Fruit fly (Drosophila melanogaster) whole organism, embryonic: Measurements from ENCODE around the gene CG33268.
A peak's percentile ranks its signal among the peaks of the same experiment; 100 is the strongest.

ENCODE experiments used
- BEAF-32 ChIP-seq: fragments of 200-800 bp; sonication (Bioruptor generic); optimal IDR thresholded peaks from 3 replicates; lab custom pipeline; 2017; ENCODE audit warnings: missing biosample characterization, missing genetic modification characterization, mild to moderate bottlenecking, moderate library complexity, missing genetic modification reagents
- Bdp1 ChIP-seq: fragments of 200-800 bp; sonication (Bioruptor generic); optimal IDR thresholded peaks from 3 replicates; lab custom pipeline; 2016; ENCODE audit warnings: missing biosample characterization, missing genetic modification characterization
- CG10431 ChIP-seq: fragments of 200-800 bp; sonication (Bioruptor generic); optimal IDR thresholded peaks from 3 replicates; lab custom pipeline; 2018; ENCODE audit warnings: missing biosample characterization, mild to moderate bottlenecking, missing genetic modification characterization
- CG11456 ChIP-seq: fragments of 200-800 bp; sonication (Bioruptor generic); IDR thresholded peaks from 3 replicates; pipeline ENCODE4 v1.3.6; 2022; ENCODE audit warnings: missing biosample characterization, missing genetic modification characterization
- CG11560 ChIP-seq: fragments of 200-800 bp; sonication (Bioruptor generic); IDR thresholded peaks from 3 replicates; pipeline ENCODE4 v1.3.6; 2022; ENCODE audit warnings: missing biosample characterization, missing genetic modification characterization
- CG11723 ChIP-seq: fragments of 200-800 bp; sonication (Bioruptor generic); optimal IDR thresholded peaks from 2 replicates; lab custom pipeline; 2017; ENCODE audit warnings: missing biosample characterization, mild to moderate bottlenecking, missing genetic modification characterization
- CG12219 ChIP-seq: fragments of 200-800 bp; sonication (Bioruptor generic); optimal IDR thresholded peaks from 3 replicates; lab custom pipeline; 2018; ENCODE audit warnings: missing biosample characterization, mild to moderate bottlenecking, missing genetic modification characterization
- CG13123 ChIP-seq: fragments of 200-800 bp; sonication (Bioruptor generic); optimal IDR thresholded peaks from 2 replicates; lab custom pipeline; 2016; ENCODE audit warnings: missing biosample characterization, missing genetic modification characterization
- CG13287 ChIP-seq: fragments of 200-800 bp; sonication (Bioruptor generic); IDR thresholded peaks from 2 replicates; pipeline ENCODE4 v1.3.6; 2022; ENCODE audit warnings: missing biosample characterization, missing genetic modification characterization; ENCODE audit not compliant: partially characterized antibody
- CG15514 ChIP-seq: fragments of 200-800 bp; sonication (Bioruptor generic); optimal IDR thresholded peaks from 3 replicates; lab custom pipeline; 2017; ENCODE audit warnings: missing biosample characterization, missing genetic modification characterization, mild to moderate bottlenecking, moderate library complexity, missing genetic modification reagents
- CG2199 ChIP-seq: fragments of 200-800 bp; sonication (Bioruptor generic); IDR thresholded peaks from 3 replicates; pipeline ENCODE4 v1.3.6; 2022; ENCODE audit warnings: missing biosample characterization, missing genetic modification characterization
- CG34224 ChIP-seq: fragments of 200-800 bp; sonication (Bioruptor generic); IDR thresholded peaks from 3 replicates; pipeline ENCODE4 v1.3.6; 2022; ENCODE audit warnings: missing biosample characterization, missing genetic modification characterization; ENCODE audit not compliant: partially characterized antibody
- CG34422 ChIP-seq: fragments of 200-800 bp; sonication (Bioruptor generic); IDR thresholded peaks from 3 replicates; pipeline ENCODE4 v1.3.6; 2022; ENCODE audit warnings: missing biosample characterization, missing genetic modification characterization
- CG4730 ChIP-seq: fragments of 200-800 bp; sonication (Bioruptor generic); IDR thresholded peaks from 2 replicates; pipeline ENCODE4 v1.3.6; 2022; ENCODE audit warnings: missing biosample characterization, missing genetic modification characterization
- CG6765 ChIP-seq: fragments of 200-800 bp; sonication (Bioruptor generic); optimal IDR thresholded peaks from 3 replicates; lab custom pipeline; 2017; ENCODE audit warnings: missing biosample characterization, mild to moderate bottlenecking, missing genetic modification characterization
- CG7556 ChIP-seq: fragments of 200-800 bp; sonication (Bioruptor generic); optimal IDR thresholded peaks from 2 replicates; lab custom pipeline; 2017; ENCODE audit warnings: missing biosample characterization, mild to moderate bottlenecking, missing genetic modification characterization
- CG7745 ChIP-seq: fragments of 200-800 bp; sonication (Bioruptor generic); optimal IDR thresholded peaks from 2 replicates; lab custom pipeline; 2018; ENCODE audit warnings: missing biosample characterization, mild to moderate bottlenecking, missing genetic modification characterization, moderate library complexity
- CG8089 ChIP-seq: fragments of 200-800 bp; sonication (Bioruptor generic); optimal IDR thresholded peaks from 3 replicates; lab custom pipeline; 2016; ENCODE audit warnings: missing biosample characterization, missing genetic modification characterization
- CG8944 ChIP-seq: fragments of 200-800 bp; sonication (Bioruptor generic); optimal IDR thresholded peaks from 3 replicates; lab custom pipeline; 2016; ENCODE audit warnings: missing biosample characterization, missing genetic modification characterization
- CG9876 ChIP-seq: fragments of 200-800 bp; sonication (Bioruptor generic); optimal IDR thresholded peaks from 2 replicates; lab custom pipeline; 2016; ENCODE audit warnings: missing biosample characterization, missing genetic modification characterization
- Deaf1 ChIP-seq: fragments of 200-800 bp; optimal IDR thresholded peaks from 3 replicates; lab custom pipeline; 2019; ENCODE audit warnings: missing biosample characterization, mild to moderate bottlenecking, missing genetic modification characterization, moderate library complexity
- E2f2 ChIP-seq: fragments of 200-800 bp; sonication (Bioruptor generic); IDR thresholded peaks from 2 replicates; pipeline ENCODE4 v1.3.6; 2022; ENCODE audit warnings: missing biosample characterization, missing genetic modification characterization
- Fer2 ChIP-seq: fragments of 200-800 bp; sonication (Bioruptor generic); optimal IDR thresholded peaks from 2 replicates; lab custom pipeline; 2018; ENCODE audit warnings: missing biosample characterization, mild to moderate bottlenecking, missing genetic modification characterization, moderate library complexity
- HHEX ChIP-seq: fragments of 200-800 bp; sonication (Bioruptor generic); optimal IDR thresholded peaks from 3 replicates; lab custom pipeline; 2017; ENCODE audit warnings: missing biosample characterization, mild to moderate bottlenecking, missing genetic modification characterization, missing genetic modification reagents
- Hmr ChIP-seq: fragments of 200-800 bp; sonication (Bioruptor generic); optimal IDR thresholded peaks from 3 replicates; lab custom pipeline; 2017; ENCODE audit warnings: mild to moderate bottlenecking, missing biosample characterization, missing genetic modification reagents, missing genetic modification characterization
- Kr ChIP-seq: fragments of 200-800 bp; sonication (Bioruptor generic); optimal IDR thresholded peaks from 2 replicates; lab custom pipeline; 2017; ENCODE audit warnings: missing biosample characterization, mild to moderate bottlenecking, missing genetic modification characterization
- MBD-R2 ChIP-seq: fragments of 200-800 bp; sonication (Bioruptor generic); IDR thresholded peaks from 2 replicates; pipeline ENCODE4 v1.3.6; 2022; ENCODE audit warnings: missing biosample characterization, missing genetic modification characterization
- Med ChIP-seq: fragments of 200-800 bp; sonication (Bioruptor generic); peaks from one replicate; lab custom pipeline; 2016; ENCODE audit warnings: missing biosample characterization, missing genetic modification characterization, mild to moderate bottlenecking, inconsistent platforms, moderate library complexity
- Oaz ChIP-seq: fragments of 200-800 bp; sonication (Bioruptor generic); IDR thresholded peaks from 2 replicates; pipeline ENCODE4 v1.3.6; 2022; ENCODE audit warnings: missing biosample characterization, missing genetic modification characterization
- Ptx1 ChIP-seq: fragments of 200-800 bp; sonication (Bioruptor generic); IDR thresholded peaks from 2 replicates; pipeline ENCODE4 v1.3.6; 2022; ENCODE audit warnings: missing biosample characterization, missing genetic modification characterization
- Rx ChIP-seq: fragments of 200-800 bp; sonication (Bioruptor generic); IDR thresholded peaks from 2 replicates; pipeline ENCODE4 v1.3.6; 2022; ENCODE audit warnings: missing biosample characterization, missing genetic modification characterization
- Sox100B ChIP-seq: fragments of 200-800 bp; sonication (Bioruptor generic); optimal IDR thresholded peaks from 3 replicates; lab custom pipeline; 2018; ENCODE audit warnings: missing biosample characterization, mild to moderate bottlenecking, missing genetic modification characterization
- abd-A ChIP-seq: fragments of 200-800 bp; sonication (Bioruptor generic); optimal IDR thresholded peaks from 3 replicates; lab custom pipeline; 2019; ENCODE audit warnings: missing biosample characterization, mild to moderate bottlenecking, missing genetic modification characterization, moderate library complexity
- ac ChIP-seq: fragments of 200-800 bp; sonication (Bioruptor generic); optimal IDR thresholded peaks from 3 replicates; lab custom pipeline; 2017; ENCODE audit warnings: missing biosample characterization, mild to moderate bottlenecking, missing genetic modification characterization
- ato ChIP-seq: fragments of 200-800 bp; sonication (Bioruptor generic); IDR thresholded peaks from 2 replicates; pipeline ENCODE4 v1.3.6; 2022; ENCODE audit warnings: missing biosample characterization, missing genetic modification characterization; ENCODE audit not compliant: partially characterized antibody
- bab2 ChIP-seq: fragments of 200-800 bp; sonication (Bioruptor generic); optimal IDR thresholded peaks from 2 replicates; lab custom pipeline; 2016; ENCODE audit warnings: missing biosample characterization, missing genetic modification characterization
- cad ChIP-seq: fragments of >200 bp; optimal IDR thresholded peaks from 2 replicates; lab custom pipeline; 2017; ENCODE audit warnings: missing biosample characterization, missing genetic modification characterization
- caup ChIP-seq: fragments of 200-800 bp; sonication (Bioruptor generic); optimal IDR thresholded peaks from 3 replicates; lab custom pipeline; 2017; ENCODE audit warnings: missing biosample characterization, mild to moderate bottlenecking, missing genetic modification characterization, moderate library complexity; ENCODE audit not compliant: severe bottlenecking
- chinmo ChIP-seq: fragments of 200-800 bp; sonication (Bioruptor generic); IDR thresholded peaks from 4 replicates; pipeline ENCODE4 v1.3.6; 2022; ENCODE audit warnings: missing biosample characterization, missing genetic modification characterization; ENCODE audit not compliant: partially characterized antibody
- fru ChIP-seq: fragments of >200 bp; optimal IDR thresholded peaks from 2 replicates; lab custom pipeline; 2017
- grau ChIP-seq: fragments of 200-800 bp; optimal IDR thresholded peaks from 3 replicates; lab custom pipeline; 2019; ENCODE audit warnings: missing biosample characterization, mild to moderate bottlenecking, missing genetic modification characterization, moderate library complexity
- gro ChIP-seq: fragments of 200-800 bp; sonication (Bioruptor generic); optimal IDR thresholded peaks from 2 replicates; lab custom pipeline; 2016; ENCODE audit warnings: missing biosample characterization, missing genetic modification characterization
- odd ChIP-seq: fragments of 200-800 bp; sonication (Bioruptor generic); optimal IDR thresholded peaks from 2 replicates; lab custom pipeline; 2017; ENCODE audit warnings: missing biosample characterization, mild to moderate bottlenecking, missing genetic modification characterization
- org-1 ChIP-seq: fragments of 200-800 bp; sonication (Bioruptor generic); optimal IDR thresholded peaks from 2 replicates; lab custom pipeline; 2017; ENCODE audit warnings: missing biosample characterization, missing genetic modification characterization
- pfk ChIP-seq: fragments of 200-800 bp; sonication (Bioruptor generic); optimal IDR thresholded peaks from 2 replicates; lab custom pipeline; 2018; ENCODE audit warnings: missing biosample characterization, mild to moderate bottlenecking, missing genetic modification characterization, moderate library complexity
- repo ChIP-seq: fragments of 200-800 bp; sonication (Bioruptor generic); optimal IDR thresholded peaks from 2 replicates; lab custom pipeline; 2016; ENCODE audit warnings: missing biosample characterization, missing genetic modification characterization
- rib ChIP-seq: fragments of 200-800 bp; sonication (Bioruptor generic); IDR thresholded peaks from 2 replicates; pipeline ENCODE4 v1.3.6; 2022; ENCODE audit warnings: missing biosample characterization, missing genetic modification characterization
- schlank ChIP-seq: fragments of 200-800 bp; sonication (Bioruptor generic); optimal IDR thresholded peaks from 2 replicates; lab custom pipeline; 2018; ENCODE audit warnings: missing biosample characterization, mild to moderate bottlenecking, missing genetic modification characterization
- tup ChIP-seq: fragments of 200-800 bp; sonication (Bioruptor generic); optimal IDR thresholded peaks from 2 replicates; lab custom pipeline; 2016; ENCODE audit warnings: missing biosample characterization, mild to moderate bottlenecking, missing genetic modification characterization, moderate library complexity
- unc-4 ChIP-seq: fragments of 200-800 bp; sonication (Bioruptor generic); IDR thresholded peaks from 2 replicates; pipeline ENCODE4 v1.3.6; 2022; ENCODE audit warnings: missing biosample characterization, missing genetic modification characterization; ENCODE audit not compliant: partially characterized antibody

The CG33268 gene

dm6 chr3L:11623245-11623883, 32.3 kb upstream of the CG33268 start (continued):
- TF ChIP-seq CG10431 (GFP tag; lab: Kevin White, UChicago), result no peak
- no peak for TF ChIP-seq ac (GFP tag; lab: Kevin White, UChicago)
- no peak for TF ChIP-seq CG11456
- TF ChIP-seq CG34224 (GFP tag; lab: Robert Waterston, UW), result peak; percentile 25; the same call in 1 of the 3 replicates
- no peak for TF ChIP-seq CG13123
- TF ChIP-seq HHEX (GFP tag; lab: Kevin White, UChicago), result no peak
- TF ChIP-seq pfk, result no peak
- TF ChIP-seq rib (GFP tag; lab: Robert Waterston, UW), result no peak
- no peak for TF ChIP-seq CG9876 (GFP tag; lab: Kevin White, UChicago)
- no peak for TF ChIP-seq grau (tag; lab: Kevin White, UChicago)
- TF ChIP-seq Deaf1, result no peak
- TF ChIP-seq Oaz, result no peak
- TF ChIP-seq CG6765 (GFP tag; lab: Kevin White, UChicago), result no peak
- TF ChIP-seq ato (GFP tag; lab: Robert Waterston, UW), result no peak
- TF ChIP-seq CG7745 (tag; lab: Kevin White, UChicago), result no peak
- peak; percentile 17 for TF ChIP-seq BEAF-32 (GFP tag; lab: Kevin White, UChicago)
- TF ChIP-seq Fer2 (tag; lab: Kevin White, UChicago), result no peak
- peak; percentile 27 for TF ChIP-seq Med (GFP tag; lab: Kevin White, UChicago)
- TF ChIP-seq Hmr, result no peak
- no peak for TF ChIP-seq CG11560 (tag; lab: Robert Waterston, UW)
- TF ChIP-seq E2f2 (GFP tag; lab: Robert Waterston, UW), result peak; percentile 33
- no peak for TF ChIP-seq org-1 (GFP tag; lab: Kevin White, UChicago)
- TF ChIP-seq CG4730, result no peak
- TF ChIP-seq Ptx1 (GFP tag; lab: Robert Waterston, UW), result no peak
- no peak for TF ChIP-seq CG11723 (GFP tag; lab: Kevin White, UChicago)
- TF ChIP-seq CG34422, result no peak
- TF ChIP-seq MBD-R2 (GFP tag; lab: Robert Waterston, UW), result peak; percentile 17; the same call in 1 of the 2 replicates
- TF ChIP-seq schlank (tag; lab: Kevin White, UChicago), result no peak
- peak; percentile 21; the same call in 1 of the 2 replicates for TF ChIP-seq unc-4 (GFP tag; lab: Robert Waterston, UW)
- TF ChIP-seq bab2 (GFP tag; lab: Kevin White, UChicago), result no peak
- TF ChIP-seq CG8944 (GFP tag; lab: Kevin White, UChicago), result no peak
- no peak for TF ChIP-seq Sox100B (GFP tag; lab: Kevin White, UChicago)
- TF ChIP-seq cad (GFP tag; lab: Kevin White, UChicago), result no peak
- TF ChIP-seq fru (lab: Kevin White, UChicago), result no peak
- peak; percentile 16 for TF ChIP-seq CG15514
- no peak for TF ChIP-seq CG7556 (GFP tag; lab: Kevin White, UChicago)
- no peak for TF ChIP-seq caup (GFP tag; lab: Kevin White, UChicago)
- TF ChIP-seq CG12219, result no peak
- no peak for TF ChIP-seq odd
- TF ChIP-seq Rx, result no peak
- TF ChIP-seq gro (GFP tag; lab: Kevin White, UChicago), result no peak
- peak; percentile 59 for TF ChIP-seq CG13287
- TF ChIP-seq CG8089 (GFP tag; lab: Kevin White, UChicago), result no peak
- no peak for TF ChIP-seq Bdp1 (GFP tag; lab: Kevin White, UChicago)
- peak; percentile 43; the same call in 1 of the 4 replicates for TF ChIP-seq chinmo (GFP tag; lab: Robert Waterston, UW)
- TF ChIP-seq Kr, result no peak
- peak; percentile 91 for TF ChIP-seq CG2199 (GFP tag; lab: Robert Waterston, UW)
- no peak for TF ChIP-seq abd-A (tag; lab: Kevin White, UChicago)
- no peak for TF ChIP-seq tup (GFP tag; lab: Kevin White, UChicago)
- TF ChIP-seq repo (GFP tag; lab: Kevin White, UChicago), result no peak
